Worm (Caenorhabditis elegans) whole organism, L1 larva: ENCODE measurements around the gene mca-3.

Experiments
- C16A3.4 ChIP-seq: fragments of 150-350 bp; optimal IDR thresholded peaks from 2 replicates; lab custom pipeline; 2014; ENCODE audit warnings: missing biosample characterization, missing genetic modification characterization
- unc-62 ChIP-seq: fragments of 150-350 bp; optimal IDR thresholded peaks from 2 replicates; lab custom pipeline; 2014; ENCODE audit warnings: missing biosample characterization, missing genetic modification reagents, missing genetic modification characterization

- no peak for TF ChIP-seq unc-62 (GFP tag; lab: Kevin White, UChicago)
- no peak for TF ChIP-seq C16A3.4
Measured at ce11 chrIV:3095995-3096544, 36.9 kb downstream of the mca-3 start.
